Fruit fly (Drosophila melanogaster) whole organism, embryonic: ENCODE data around the gene Or7a.
A peak's percentile ranks its signal among the peaks of the same experiment; 100 is the strongest.

Experiments
- Antp ChIP-seq: fragments of 200-800 bp; sonication (Bioruptor generic); optimal IDR thresholded peaks from 3 replicates; lab custom pipeline; 2016; ENCODE audit warnings: missing biosample characterization, missing genetic modification characterization
- BtbVII ChIP-seq: fragments of 200-800 bp; sonication (Bioruptor generic); optimal IDR thresholded peaks from 3 replicates; lab custom pipeline; 2017; ENCODE audit warnings: missing biosample characterization, mild to moderate bottlenecking, missing genetic modification characterization
- CG10366 ChIP-seq: fragments of 200-800 bp; sonication (Bioruptor generic); IDR thresholded peaks from 2 replicates; pipeline ENCODE4 v1.3.6; 2022; ENCODE audit warnings: missing biosample characterization, missing genetic modification characterization
- CG10979 ChIP-seq: fragments of 200-800 bp; sonication (Bioruptor generic); optimal IDR thresholded peaks from 2 replicates; lab custom pipeline; 2018; ENCODE audit warnings: missing biosample characterization, mild to moderate bottlenecking, missing genetic modification characterization, moderate library complexity
- CG11504 ChIP-seq: fragments of 200-800 bp; sonication (Bioruptor generic); optimal IDR thresholded peaks from 3 replicates; lab custom pipeline; 2019; ENCODE audit warnings: missing biosample characterization, mild to moderate bottlenecking, missing genetic modification characterization, moderate library complexity
- CG12391 ChIP-seq: fragments of 200-800 bp; sonication (Bioruptor generic); optimal IDR thresholded peaks from 3 replicates; lab custom pipeline; 2018; ENCODE audit warnings: missing biosample characterization, mild to moderate bottlenecking, missing genetic modification characterization, moderate library complexity
- CG12769 ChIP-seq: fragments of 200-800 bp; sonication (Bioruptor generic); optimal IDR thresholded peaks from 2 replicates; lab custom pipeline; 2019; ENCODE audit warnings: missing biosample characterization, mild to moderate bottlenecking, missing genetic modification characterization, moderate library complexity
- CG15073 ChIP-seq: fragments of 200-800 bp; sonication (Bioruptor generic); optimal IDR thresholded peaks from 2 replicates; lab custom pipeline; 2016; ENCODE audit warnings: missing biosample characterization, missing genetic modification characterization
- CG15514 ChIP-seq: fragments of 200-800 bp; sonication (Bioruptor generic); optimal IDR thresholded peaks from 3 replicates; lab custom pipeline; 2017; ENCODE audit warnings: missing biosample characterization, missing genetic modification characterization, mild to moderate bottlenecking, moderate library complexity, missing genetic modification reagents
- CG17568 ChIP-seq: fragments of 200-800 bp; sonication (Bioruptor generic); optimal IDR thresholded peaks from 2 replicates; lab custom pipeline; 2018; ENCODE audit warnings: missing biosample characterization, mild to moderate bottlenecking, missing genetic modification characterization, moderate library complexity
- CG2202 ChIP-seq: fragments of 200-800 bp; sonication (Bioruptor generic); optimal IDR thresholded peaks from 2 replicates; lab custom pipeline; 2018; ENCODE audit warnings: missing biosample characterization, mild to moderate bottlenecking, missing genetic modification characterization
- CG2889 ChIP-seq: fragments of 200-800 bp; sonication (Bioruptor generic); IDR thresholded peaks from 3 replicates; pipeline ENCODE4 v1.3.6; 2022; ENCODE audit warnings: missing biosample characterization, missing genetic modification characterization
- CG32767 ChIP-seq: fragments of 200-800 bp; sonication (Bioruptor generic); IDR thresholded peaks from 2 replicates; pipeline ENCODE4 v1.3.6; 2022; ENCODE audit warnings: missing biosample characterization, missing genetic modification characterization
- CG32772 ChIP-seq: fragments of 200-800 bp; sonication (Bioruptor generic); IDR thresholded peaks from 2 replicates; pipeline ENCODE4 v1.3.6; 2022; ENCODE audit warnings: missing biosample characterization, missing genetic modification characterization
- CG6813 ChIP-seq: fragments of 200-800 bp; sonication (Bioruptor generic); optimal IDR thresholded peaks from 2 replicates; lab custom pipeline; 2017; ENCODE audit warnings: missing biosample characterization, missing genetic modification characterization, mild to moderate bottlenecking, moderate library complexity, missing genetic modification reagents
- CG8765 ChIP-seq: fragments of 200-800 bp; sonication (Bioruptor generic); IDR thresholded peaks from 2 replicates; pipeline ENCODE4 v1.3.6; 2022; ENCODE audit warnings: missing biosample characterization, missing genetic modification characterization
- D ChIP-seq, 2 experiments: fragments of 200-800 bp in 1 of 2; fragments of >200 bp in 1 of 2; sonication (Bioruptor generic) in 1 of 2; optimal IDR thresholded peaks; 2 replicates in 1 of 2; 3 replicates in 1 of 2; lab custom pipeline; 2017; ENCODE audit warnings: mild to moderate bottlenecking in 1 of 2, missing biosample characterization in 1 of 2, missing genetic modification characterization in 1 of 2, missing genetic modification reagents in 1 of 2
- Dp ChIP-seq: fragments of 200-800 bp; sonication (Bioruptor generic); optimal IDR thresholded peaks from 2 replicates; lab custom pipeline; 2018; ENCODE audit warnings: missing biosample characterization, mild to moderate bottlenecking, missing genetic modification characterization, moderate library complexity
- Ets97D ChIP-seq: fragments of 200-800 bp; sonication (Bioruptor generic); optimal IDR thresholded peaks from 3 replicates; lab custom pipeline; 2016; ENCODE audit warnings: missing biosample characterization, missing genetic modification characterization
- Fer3 ChIP-seq: fragments of 200-800 bp; sonication (Bioruptor generic); optimal IDR thresholded peaks from 2 replicates; lab custom pipeline; 2018; ENCODE audit warnings: missing biosample characterization, mild to moderate bottlenecking, missing genetic modification characterization, moderate library complexity
- GATAe ChIP-seq: fragments of 200-800 bp; sonication (Bioruptor generic); conservative IDR thresholded peaks from 2 replicates; pipeline ENCODE4 v1.3.6; 2022; ENCODE audit warnings: missing biosample characterization, missing genetic modification characterization
- Hmr ChIP-seq: fragments of 200-800 bp; sonication (Bioruptor generic); optimal IDR thresholded peaks from 3 replicates; lab custom pipeline; 2017; ENCODE audit warnings: mild to moderate bottlenecking, missing biosample characterization, missing genetic modification reagents, missing genetic modification characterization
- MBD-R2 ChIP-seq: fragments of 200-800 bp; sonication (Bioruptor generic); IDR thresholded peaks from 2 replicates; pipeline ENCODE4 v1.3.6; 2022; ENCODE audit warnings: missing biosample characterization, missing genetic modification characterization
- Nf-YB ChIP-seq: fragments of 200-800 bp; sonication (Bioruptor generic); optimal IDR thresholded peaks from 3 replicates; lab custom pipeline; 2019; ENCODE audit warnings: missing biosample characterization, mild to moderate bottlenecking, missing genetic modification characterization, moderate library complexity
- Side ChIP-seq: fragments of 200-800 bp; sonication (Bioruptor generic); optimal IDR thresholded peaks from 2 replicates; lab custom pipeline; 2016; ENCODE audit warnings: missing biosample characterization, missing genetic modification characterization
- TFAM ChIP-seq: fragments of 200-800 bp; sonication (Bioruptor generic); optimal IDR thresholded peaks from 2 replicates; lab custom pipeline; 2017; ENCODE audit warnings: missing biosample characterization, missing genetic modification characterization, inconsistent platforms
- abd-A ChIP-seq: fragments of 200-800 bp; sonication (Bioruptor generic); optimal IDR thresholded peaks from 3 replicates; lab custom pipeline; 2019; ENCODE audit warnings: missing biosample characterization, mild to moderate bottlenecking, missing genetic modification characterization, moderate library complexity
- az2 ChIP-seq: fragments of 200-800 bp; sonication (Bioruptor generic); optimal IDR thresholded peaks from 3 replicates; lab custom pipeline; 2016; ENCODE audit warnings: missing biosample characterization, missing genetic modification characterization
- bigmax ChIP-seq: fragments of 200-800 bp; sonication (Bioruptor generic); optimal IDR thresholded peaks from 2 replicates; lab custom pipeline; 2018; ENCODE audit warnings: missing biosample characterization, mild to moderate bottlenecking, missing genetic modification characterization
- cad ChIP-seq: fragments of >200 bp; optimal IDR thresholded peaks from 2 replicates; lab custom pipeline; 2017; ENCODE audit warnings: missing biosample characterization, missing genetic modification characterization
- crp ChIP-seq, 2 experiments: fragments of 200-800 bp; sonication (Bioruptor generic); optimal IDR thresholded peaks; 2 replicates in 1 of 2; 3 replicates in 1 of 2; lab custom pipeline; 2017; ENCODE audit warnings: missing biosample characterization in 2 of 2, missing genetic modification characterization in 2 of 2, mild to moderate bottlenecking in 1 of 2, moderate library complexity in 1 of 2
- disco-r ChIP-seq: fragments of 200-800 bp; sonication (Bioruptor generic); optimal IDR thresholded peaks from 2 replicates; lab custom pipeline; 2016; ENCODE audit warnings: missing biosample characterization, missing genetic modification characterization
- emc ChIP-seq: fragments of 200-800 bp; sonication (Bioruptor generic); optimal IDR thresholded peaks from 2 replicates; lab custom pipeline; 2016; ENCODE audit warnings: missing biosample characterization, missing genetic modification characterization
- en ChIP-seq: fragments of 200-800 bp; sonication (Bioruptor generic); optimal IDR thresholded peaks from 2 replicates; lab custom pipeline; 2016; ENCODE audit warnings: missing biosample characterization, missing genetic modification characterization
- esg ChIP-seq: fragments of 200-800 bp; sonication (Bioruptor generic); conservative IDR thresholded peaks from 2 replicates; pipeline ENCODE4 v1.3.6; 2022; ENCODE audit warnings: missing biosample characterization, missing genetic modification characterization
- eve ChIP-seq, 2 experiments: fragments of >200 bp; optimal IDR thresholded peaks; 2 replicates each; lab custom pipeline; 2017; ENCODE audit warnings: missing biosample characterization in 2 of 2, missing genetic modification characterization in 2 of 2
- grn ChIP-seq: fragments of 200-800 bp; sonication (Bioruptor generic); optimal IDR thresholded peaks from 3 replicates; lab custom pipeline; 2017; ENCODE audit warnings: missing biosample characterization, missing genetic modification characterization
- hb ChIP-seq: fragments of 200-800 bp; sonication (Bioruptor generic); IDR thresholded peaks from 3 replicates; pipeline ENCODE4 v1.3.6; 2022; ENCODE audit warnings: missing biosample characterization, missing genetic modification characterization; ENCODE audit not compliant: partially characterized antibody
- her ChIP-seq: fragments of 200-800 bp; sonication (Bioruptor generic); optimal IDR thresholded peaks from 2 replicates; lab custom pipeline; 2016; ENCODE audit warnings: missing biosample characterization, missing genetic modification characterization
- jing ChIP-seq: fragments of 200-800 bp; sonication (Bioruptor generic); optimal IDR thresholded peaks from 2 replicates; lab custom pipeline; 2018; ENCODE audit warnings: missing biosample characterization, mild to moderate bottlenecking, missing genetic modification characterization
- kah ChIP-seq: fragments of 200-800 bp; sonication (Bioruptor generic); optimal IDR thresholded peaks from 2 replicates; lab custom pipeline; 2018; ENCODE audit warnings: missing biosample characterization, mild to moderate bottlenecking, missing genetic modification characterization
- knrl ChIP-seq: fragments of 200-800 bp; sonication (Bioruptor generic); IDR thresholded peaks from 3 replicates; pipeline ENCODE4 v1.3.6; 2022; ENCODE audit warnings: missing biosample characterization, missing genetic modification characterization; ENCODE audit not compliant: partially characterized antibody
- lbe ChIP-seq: fragments of 200-800 bp; sonication (Bioruptor generic); optimal IDR thresholded peaks from 2 replicates; lab custom pipeline; 2016; ENCODE audit warnings: missing biosample characterization, mild to moderate bottlenecking, missing genetic modification characterization
- lmd ChIP-seq: fragments of 200-800 bp; sonication (Bioruptor generic); IDR thresholded peaks from 2 replicates; pipeline ENCODE4 v1.3.6; 2022; ENCODE audit warnings: missing biosample characterization, missing genetic modification characterization
- pum ChIP-seq: fragments of 200-800 bp; sonication (Bioruptor generic); optimal IDR thresholded peaks from 2 replicates; lab custom pipeline; 2016; ENCODE audit warnings: missing biosample characterization, missing genetic modification characterization
- pzg ChIP-seq: fragments of 200-800 bp; sonication (Bioruptor generic); optimal IDR thresholded peaks from 3 replicates; lab custom pipeline; 2018; ENCODE audit warnings: missing biosample characterization, mild to moderate bottlenecking, missing genetic modification characterization, moderate library complexity
- stc ChIP-seq: fragments of 200-800 bp; sonication (Bioruptor generic); IDR thresholded peaks from 2 replicates; pipeline ENCODE4 v1.3.6; 2022; ENCODE audit warnings: missing biosample characterization, missing genetic modification characterization
- tap ChIP-seq: fragments of 200-800 bp; optimal IDR thresholded peaks from 3 replicates; lab custom pipeline; 2019; ENCODE audit warnings: missing biosample characterization, mild to moderate bottlenecking, missing genetic modification characterization, moderate library complexity
- wdn ChIP-seq: fragments of 200-800 bp; sonication (Bioruptor generic); IDR thresholded peaks from 2 replicates; pipeline ENCODE4 v1.3.6; 2022; ENCODE audit warnings: missing biosample characterization, missing genetic modification characterization

Gene Or7a

dm6 chrX:8145501-8146157 lies 19.9 kb downstream of the Or7a start, which contains the start of the genes alpha-PheRS and CG2129 (continued):
- TF ChIP-seq CG10366 (GFP tag; lab: Robert Waterston, UW) (0 out of 2 replicates have a peak, but pooled peaks have one; percentile 27), Dp (GFP tag; lab: Kevin White, UChicago) (peak; percentile 18), stc (GFP tag; lab: Robert Waterston, UW) (no peak), esg (GFP tag; lab: Robert Waterston, UW) (no peak), crp (GFP tag; optimal IDR thresholded peaks at IDR 0.05; lab: Kevin White, UChicago) (peak; percentile 55 to 88), Nf-YB (no peak), her (GFP tag; lab: Kevin White, UChicago) (no peak), GATAe (GFP tag; lab: Robert Waterston, UW) (no peak), wdn (GFP tag; lab: Robert Waterston, UW) (no peak), CG15514 (GFP tag; lab: Kevin White, UChicago) (peak; percentile 96), Fer3 (peak; percentile 43), bigmax (no peak), tap (no peak), CG15073 (GFP tag; lab: Kevin White, UChicago) (no peak), Hmr (GFP tag; lab: Kevin White, UChicago) (no peak), CG8765 (no peak), CG32772 (GFP tag; lab: Robert Waterston, UW) (no peak), MBD-R2 (GFP tag; lab: Robert Waterston, UW) (peak; percentile 76; the same call in 1 of the 2 replicates), grn (no peak), CG6813 (GFP tag; lab: Kevin White, UChicago) (no peak), CG11504 (no peak), emc (GFP tag; lab: Kevin White, UChicago) (no peak), pzg (GFP tag; lab: Kevin White, UChicago) (peak; percentile 40), CG2202 (tag; lab: Kevin White, UChicago) (no peak), kah (GFP tag; lab: Kevin White, UChicago) (no peak), abd-A (no peak), Antp (GFP tag; lab: Kevin White, UChicago) (no peak), CG32767 (no peak), BtbVII (no peak), lmd (GFP tag; lab: Robert Waterston, UW) (no peak), CG17568 (GFP tag; lab: Kevin White, UChicago) (no peak), disco-r (GFP tag; lab: Kevin White, UChicago) (no peak), hb (GFP tag; lab: Robert Waterston, UW) (no peak), cad (GFP tag; lab: Kevin White, UChicago) (no peak), eve (GFP tag; optimal IDR thresholded peaks at IDR 0.05; lab: Kevin White, UChicago) (no peak), CG12391 (peak; percentile 62), pum (no peak), knrl (GFP tag; lab: Robert Waterston, UW) (no peak), en (GFP tag; lab: Kevin White, UChicago) (no peak), lbe (GFP tag; lab: Kevin White, UChicago) (peak; percentile 4), D (optimal IDR thresholded peaks at IDR 0.05; lab: Kevin White, UChicago) (no peak), D (GFP tag; optimal IDR thresholded peaks at IDR 0.05; lab: Kevin White, UChicago) (no peak), CG2889 (GFP tag; lab: Robert Waterston, UW) (no peak), Ets97D (GFP tag; lab: Kevin White, UChicago) (no peak), jing (no peak), Side (no peak), CG10979 (tag; lab: Kevin White, UChicago) (peak; percentile 7), az2 (GFP tag; lab: Kevin White, UChicago) (no peak), CG12769 (no peak), TFAM (no peak)
